Worm (Caenorhabditis elegans) whole organism, L1 larva: ENCODE data around the gene ZK1240.9.
A peak's percentile ranks its signal among the peaks of the same experiment; 100 is the strongest.

Experiments used
- C04F5.9 ChIP-seq: sonication (generic microtip); optimal IDR thresholded peaks from 2 replicates; lab custom pipeline; 2016; ENCODE audit warnings: missing genetic modification characterization, missing compliant biosample characterization
- C16A3.4 ChIP-seq: fragments of 150-350 bp; optimal IDR thresholded peaks from 2 replicates; lab custom pipeline; 2014; ENCODE audit warnings: missing biosample characterization, missing genetic modification characterization
- Y116A8C.19 ChIP-seq: sonication (generic microtip); optimal IDR thresholded peaks from 2 replicates; lab custom pipeline; 2016; ENCODE audit warnings: missing compliant biosample characterization, missing genetic modification characterization, borderline replicate concordance
- ama-1 ChIP-seq: fragments of 150-350 bp; optimal IDR thresholded peaks from 2 replicates; lab custom pipeline; 2014
- ceh-63 ChIP-seq: fragments of 200-800 bp; sonication (Bioruptor generic); optimal IDR thresholded peaks from 2 replicates; lab custom pipeline; 2018; ENCODE audit warnings: mild to moderate bottlenecking, missing genetic modification characterization, missing compliant biosample characterization
- ceh-8 ChIP-seq: fragments of 200-800 bp; sonication (Bioruptor generic); optimal IDR thresholded peaks from 2 replicates; lab custom pipeline; 2018; ENCODE audit warnings: mild to moderate bottlenecking, missing genetic modification characterization, moderate library complexity, missing compliant biosample characterization
- ceh-88 ChIP-seq: fragments of 200-800 bp; sonication (Bioruptor generic); IDR thresholded peaks from 2 replicates; pipeline ENCODE4 v1.3.6; 2022; ENCODE audit warnings: missing genetic modification characterization, missing compliant biosample characterization
- dsc-1 ChIP-seq: sonication (generic microtip); optimal IDR thresholded peaks from 2 replicates; lab custom pipeline; 2016; ENCODE audit warnings: mild to moderate bottlenecking, missing genetic modification characterization, missing compliant biosample characterization
- efl-1 ChIP-seq, 4 experiments: fragments of 150-350 bp; optimal IDR thresholded peaks in 3 of 4; peaks in 1 of 4; 1 replicate in 1 of 4; 2 replicates in 3 of 4; lab custom pipeline; 2014; ENCODE audit warnings: missing biosample characterization in 2 of 4, missing genetic modification characterization in 2 of 4, missing genetic modification reagents in 2 of 4
- efl-3 ChIP-seq: fragments of 200-800 bp; sonication (Bioruptor generic); optimal IDR thresholded peaks from 2 replicates; lab custom pipeline; 2018; ENCODE audit warnings: mild to moderate bottlenecking, missing genetic modification characterization, missing compliant biosample characterization
- egl-13 ChIP-seq: sonication (generic microtip); optimal IDR thresholded peaks from 2 replicates; lab custom pipeline; 2016; ENCODE audit warnings: missing genotype, missing genetic modification reagents, missing genetic modification characterization, missing compliant biosample characterization
- egl-27 ChIP-seq, 2 experiments: fragments of 150-350 bp in 1 of 2; sonication (generic microtip); optimal IDR thresholded peaks; 3 replicates each; lab custom pipeline; 2017 to 2018; ENCODE audit warnings: missing biosample characterization in 2 of 2, missing genetic modification characterization in 2 of 2, missing genetic modification reagents in 2 of 2
- ets-5 ChIP-seq: fragments of 200-800 bp; sonication (Bioruptor generic); IDR thresholded peaks from 2 replicates; pipeline ENCODE4 v1.3.6; 2022; ENCODE audit warnings: missing genetic modification characterization, missing compliant biosample characterization
- fkh-4 ChIP-seq: sonication (generic microtip); optimal IDR thresholded peaks from 2 replicates; lab custom pipeline; 2016; ENCODE audit warnings: missing compliant biosample characterization, missing genetic modification characterization, borderline replicate concordance
- grh-1 ChIP-seq: fragments of 200-800 bp; sonication (Bioruptor generic); IDR thresholded peaks from 2 replicates; pipeline ENCODE4 v1.3.6; 2022; ENCODE audit warnings: missing genetic modification reagents, missing genetic modification characterization, missing compliant biosample characterization
- hlh-17 ChIP-seq: fragments of 200-800 bp; sonication (Bioruptor generic); optimal IDR thresholded peaks from 2 replicates; lab custom pipeline; 2018; ENCODE audit warnings: missing genetic modification characterization, mild to moderate bottlenecking, missing compliant biosample characterization, moderate library complexity, borderline replicate concordance
- hlh-4 ChIP-seq: sonication (generic microtip); optimal IDR thresholded peaks from 2 replicates; lab custom pipeline; 2016; ENCODE audit warnings: mild to moderate bottlenecking, missing genetic modification characterization, missing compliant biosample characterization
- hpl-2 ChIP-seq: fragments of 150-350 bp; optimal IDR thresholded peaks from 2 replicates; lab custom pipeline; 2014; ENCODE audit warnings: missing biosample characterization, missing genetic modification reagents, missing genetic modification characterization
- lin-35 ChIP-seq, 2 experiments: fragments of 150-350 bp; optimal IDR thresholded peaks; 2 replicates each; lab custom pipeline; 2014; ENCODE audit warnings: missing biosample characterization in 2 of 2, missing genetic modification characterization in 2 of 2, missing genetic modification reagents in 2 of 2
- lin-39 ChIP-seq: fragments of 150-350 bp; optimal IDR thresholded peaks from 2 replicates; lab custom pipeline; 2014; ENCODE audit warnings: missing biosample characterization, missing genetic modification reagents, missing genetic modification characterization
- mab-9 ChIP-seq: fragments of 200-800 bp; sonication (Bioruptor generic); IDR thresholded peaks from 2 replicates; pipeline ENCODE4 v1.3.6; 2022; ENCODE audit warnings: missing genetic modification reagents, missing genetic modification characterization, missing compliant biosample characterization
- nhr-20 ChIP-seq: sonication (generic microtip); optimal IDR thresholded peaks from 2 replicates; lab custom pipeline; 2016; ENCODE audit warnings: mild to moderate bottlenecking, missing genetic modification characterization, missing compliant biosample characterization
- nhr-237 ChIP-seq: fragments of 150-350 bp; optimal IDR thresholded peaks from 2 replicates; lab custom pipeline; 2014; ENCODE audit warnings: missing biosample characterization, missing genetic modification characterization
- nhr-76 ChIP-seq: sonication (generic microtip); optimal IDR thresholded peaks from 2 replicates; lab custom pipeline; 2017; ENCODE audit warnings: missing biosample characterization, missing genetic modification characterization
- nhr-77 ChIP-seq: fragments of 150-350 bp; optimal IDR thresholded peaks from 2 replicates; lab custom pipeline; 2014; ENCODE audit warnings: missing biosample characterization, missing genetic modification characterization
- nhr-85 ChIP-seq: sonication (generic microtip); peaks from one replicate; lab custom pipeline; 2016; ENCODE audit warnings: missing genetic modification characterization, inconsistent platforms, missing compliant biosample characterization
- nhr-90 ChIP-seq: sonication (generic microtip); optimal IDR thresholded peaks from 2 replicates; lab custom pipeline; 2016; ENCODE audit warnings: mild to moderate bottlenecking, missing genetic modification characterization, missing compliant biosample characterization; ENCODE audit not compliant: poor library complexity
- pag-3 ChIP-seq: sonication (generic microtip); optimal IDR thresholded peaks from 2 replicates; lab custom pipeline; 2017; ENCODE audit warnings: missing genetic modification characterization, mild to moderate bottlenecking, missing compliant biosample characterization, antibody characterized with exemption, borderline replicate concordance; ENCODE audit not compliant: insufficient read depth
- rnt-1 ChIP-seq: sonication (generic microtip); optimal IDR thresholded peaks from 2 replicates; lab custom pipeline; 2016; ENCODE audit warnings: mild to moderate bottlenecking, missing genetic modification characterization, moderate library complexity, missing compliant biosample characterization
- skn-1 ChIP-seq: fragments of 150-350 bp; optimal IDR thresholded peaks from 2 replicates; lab custom pipeline; 2014; ENCODE audit warnings: missing biosample characterization, missing genetic modification characterization
- snu-23 ChIP-seq: sonication (generic microtip); optimal IDR thresholded peaks from 2 replicates; lab custom pipeline; 2016; ENCODE audit warnings: missing genetic modification characterization, missing compliant biosample characterization
- sup-37 ChIP-seq: fragments of 200-800 bp; sonication (Bioruptor generic); optimal IDR thresholded peaks from 2 replicates; lab custom pipeline; 2018; ENCODE audit warnings: mild to moderate bottlenecking, missing genetic modification characterization, missing compliant biosample characterization
- unc-30 ChIP-seq: sonication (generic microtip); optimal IDR thresholded peaks from 2 replicates; lab custom pipeline; 2017; ENCODE audit warnings: missing biosample characterization, missing genetic modification characterization
- unc-62 ChIP-seq: fragments of 150-350 bp; optimal IDR thresholded peaks from 2 replicates; lab custom pipeline; 2014; ENCODE audit warnings: missing biosample characterization, missing genetic modification reagents, missing genetic modification characterization
- unc-98 ChIP-seq: fragments of 200-800 bp; sonication (Bioruptor generic); IDR thresholded peaks from 2 replicates; pipeline ENCODE4 v1.3.6; 2022; ENCODE audit warnings: missing genetic modification characterization, missing compliant biosample characterization
- xbp-1 ChIP-seq: sonication (generic microtip); optimal IDR thresholded peaks from 2 replicates; lab custom pipeline; 2016; ENCODE audit warnings: missing genetic modification characterization, missing compliant biosample characterization
- ztf-11 ChIP-seq, 2 experiments: sonication (generic microtip); optimal IDR thresholded peaks; 2 replicates each; lab custom pipeline; 2016 to 2017; ENCODE audit warnings: missing genetic modification characterization in 2 of 2, missing biosample characterization in 1 of 2, missing compliant biosample characterization in 1 of 2

Gene ZK1240.9

DNA sequence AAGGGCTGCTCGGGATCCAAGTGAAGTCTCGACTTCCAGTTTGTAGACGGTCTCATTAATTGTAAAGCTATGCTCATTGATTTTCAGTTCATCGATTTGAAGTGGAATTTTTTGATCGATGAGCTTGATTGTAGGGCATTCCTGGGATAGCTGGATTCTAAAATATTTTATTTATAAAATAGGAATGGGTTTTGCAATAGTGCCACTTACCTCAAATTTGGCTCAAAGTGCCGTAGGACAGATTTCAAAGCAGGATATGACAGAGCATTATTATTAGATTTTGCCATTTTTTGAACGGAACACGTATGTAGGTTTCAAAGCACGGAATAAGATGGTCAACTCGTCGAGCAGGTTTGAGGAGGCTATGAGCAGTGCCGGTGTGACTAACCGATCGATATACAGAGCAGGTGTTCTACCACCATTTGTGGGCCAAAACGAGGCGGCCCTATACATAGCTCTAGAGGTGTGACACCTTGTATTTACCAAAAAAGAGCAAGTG lies 22.1 kb upstream of the ZK1240.9 start, which contains the start of gene fbxc-25:
Gene fbxc-25, minus strand, starts transcription at position 449 of the 499 bp plus-strand sequence.
- TF ChIP-seq ceh-63 (GFP tag; lab: Kevin White, UChicago) = no peak
- TF ChIP-seq hpl-2 (GFP tag; lab: Kevin White, UChicago) = no peak
- no peak for TF ChIP-seq grh-1 (GFP tag; lab: Robert Waterston, UW)

DNA sequence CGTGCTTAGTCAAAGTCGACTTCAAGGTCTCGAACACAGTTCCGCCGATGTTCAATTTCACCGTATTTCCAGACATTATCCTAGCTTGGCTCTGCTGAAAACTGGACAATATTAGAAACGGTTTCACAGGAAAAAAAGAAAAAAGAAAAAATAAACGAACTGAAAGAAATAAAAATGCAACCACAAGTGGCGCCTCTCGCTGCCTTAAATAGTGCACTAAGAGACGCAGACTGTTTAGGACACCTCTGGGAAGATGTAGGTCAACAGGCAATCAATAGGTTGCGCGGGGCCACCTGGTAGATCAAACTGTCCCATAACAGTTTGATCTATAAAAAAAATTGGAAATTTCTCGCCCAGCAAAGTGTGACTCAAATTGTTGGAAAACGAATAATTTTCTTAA lies 19.2 kb upstream of the ZK1240.9 start, which contains the start of gene B0281.4:
Gene B0281.4, minus strand, starts transcription at position 101 of the 400 bp plus-strand sequence.
- no peak for TF ChIP-seq efl-3 (GFP tag; lab: Kevin White, UChicago)
- no peak for TF ChIP-seq nhr-90 (tag; lab: Kevin White, UChicago)
- TF ChIP-seq skn-1 (tag; lab: Kevin White, UChicago) = no peak
- no peak for TF ChIP-seq fkh-4 (tag; lab: Kevin White, UChicago)
- TF ChIP-seq ama-1 (lab: Kevin White, UChicago) = no peak
- TF ChIP-seq Y116A8C.19 = no peak
- TF ChIP-seq nhr-77 = no peak
- TF ChIP-seq unc-30 (tag; lab: Kevin White, UChicago) = no peak
- no peak for TF ChIP-seq ceh-8
- TF ChIP-seq sup-37 (GFP tag; lab: Kevin White, UChicago) = no peak
- no peak for TF ChIP-seq dsc-1 (tag; lab: Kevin White, UChicago)
- TF ChIP-seq unc-98 (GFP tag; lab: Robert Waterston, UW) = no peak
- no peak for TF ChIP-seq nhr-85 (tag; lab: Kevin White, UChicago)
- TF ChIP-seq xbp-1 (tag; lab: Kevin White, UChicago) = no peak
- no peak for TF ChIP-seq hlh-4 (tag; lab: Kevin White, UChicago)
- TF ChIP-seq rnt-1 (tag; lab: Kevin White, UChicago) = no peak
- no peak for TF ChIP-seq ets-5 (GFP tag; lab: Robert Waterston, UW)
- no peak for TF ChIP-seq nhr-76 (tag; lab: Kevin White, UChicago)
- TF ChIP-seq grh-1 (GFP tag; lab: Robert Waterston, UW) = no peak

DNA sequence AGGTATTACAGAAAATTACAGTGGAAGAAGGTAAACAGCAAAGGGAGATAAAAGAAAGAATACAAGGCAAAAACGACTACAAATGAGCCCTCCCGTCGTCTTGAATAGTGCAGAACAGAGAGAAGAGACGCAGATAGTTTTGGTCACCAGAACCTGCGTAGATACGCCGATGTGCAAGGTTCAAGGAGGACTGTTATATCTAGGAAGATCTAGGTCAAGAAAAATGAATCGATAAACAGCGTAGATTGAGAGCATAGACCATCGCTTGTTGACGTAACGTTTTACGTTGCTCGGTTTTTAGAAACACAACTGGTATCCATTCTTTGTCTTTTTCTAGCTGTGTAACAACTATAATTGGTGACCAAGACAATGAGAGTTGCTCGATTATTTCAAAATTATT lies 17.1 kb upstream of the ZK1240.9 start, which contains the start of gene B0281.5:
Gene B0281.5, minus strand, starts transcription at position 101 of the 400 bp plus-strand sequence.
- TF ChIP-seq ceh-88 = no peak
- TF ChIP-seq nhr-237 (tag; lab: Kevin White, UChicago) = no peak
- no peak for TF ChIP-seq ets-5 (GFP tag; lab: Robert Waterston, UW)
- TF ChIP-seq nhr-20 (tag; lab: Kevin White, UChicago) = no peak
- TF ChIP-seq pag-3 (tag; lab: Kevin White, UChicago) = no peak
- no peak for TF ChIP-seq egl-27 (tag; optimal IDR thresholded peaks at IDR 0.05; lab: Kevin White, UChicago)
- no peak for TF ChIP-seq snu-23 (GFP tag; lab: Kevin White, UChicago)
- no peak for TF ChIP-seq C04F5.9
- TF ChIP-seq C16A3.4 (tag; lab: Kevin White, UChicago) = no peak
- TF ChIP-seq unc-30 (tag; lab: Kevin White, UChicago) = no peak
- no peak for TF ChIP-seq lin-35 (GFP tag; optimal IDR thresholded peaks at IDR 0.05; lab: Kevin White, UChicago)
- no peak for TF ChIP-seq nhr-90 (tag; lab: Kevin White, UChicago)
- TF ChIP-seq ztf-11 (tag; optimal IDR thresholded peaks at IDR 0.05; lab: Kevin White, UChicago) = no peak
- no peak for TF ChIP-seq mab-9 (GFP tag; lab: Robert Waterston, UW)

DNA sequence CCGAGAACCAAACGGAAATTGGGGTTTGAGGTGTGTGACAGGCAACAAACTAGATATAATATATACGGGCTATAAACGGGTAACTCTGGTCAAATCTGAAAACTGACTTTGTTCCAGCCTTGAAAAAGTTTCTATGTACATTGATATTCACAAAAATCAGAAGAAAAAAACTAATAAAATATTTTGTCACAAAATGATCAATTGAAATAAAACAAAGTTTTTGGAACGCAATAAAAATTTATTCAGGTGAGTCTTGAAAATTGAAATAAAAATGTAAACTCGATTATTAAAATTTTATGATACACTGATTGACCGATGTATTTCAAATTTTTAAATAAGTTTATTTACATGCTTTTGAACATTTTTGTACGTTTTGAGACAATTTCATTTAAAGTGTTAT lies 15.7 kb upstream of the ZK1240.9 start, which contains the start of gene B0281.6:
Gene B0281.6, minus strand, starts transcription at position 101 of the 400 bp plus-strand sequence.
- TF ChIP-seq efl-1 (optimal IDR thresholded peaks at IDR 0.05; lab: Kevin White, UChicago) = no peak
- peak in 1 of 2 experiments; percentile 22 for TF ChIP-seq efl-1 (GFP tag; optimal IDR thresholded peaks at IDR 0.05 in 1 of 2; lab: Kevin White, UChicago)
- no peak for TF ChIP-seq hlh-17 (GFP tag; lab: Kevin White, UChicago)
- no peak for TF ChIP-seq C16A3.4 (tag; lab: Kevin White, UChicago)
- TF ChIP-seq egl-13 (tag; lab: Kevin White, UChicago) = no peak
- TF ChIP-seq xbp-1 (tag; lab: Kevin White, UChicago) = no peak
- no peak for TF ChIP-seq lin-39 (tag; lab: Kevin White, UChicago)
- no peak for TF ChIP-seq unc-62 (GFP tag; lab: Kevin White, UChicago)
- TF ChIP-seq, all 84 proteins: peak for 1
